Worm (Caenorhabditis elegans) whole organism, L3 larva: Measurements from ENCODE around the gene mls-1.
A peak's percentile ranks its signal among the peaks of the same experiment; 100 is the strongest.

ENCODE experiments used
- R02D3.7 ChIP-seq: fragments of 150-350 bp; optimal IDR thresholded peaks from 2 replicates; lab custom pipeline; 2014; ENCODE audit warnings: missing biosample characterization, missing genetic modification characterization
- ZK546.5 ChIP-seq: sonication (generic microtip); optimal IDR thresholded peaks from 2 replicates; lab custom pipeline; 2017; ENCODE audit warnings: missing biosample characterization, missing genetic modification characterization
- aly-2 ChIP-seq: fragments of 150-350 bp; optimal IDR thresholded peaks from 2 replicates; lab custom pipeline; 2014; ENCODE audit warnings: missing biosample characterization, missing genetic modification characterization
- ceh-28 ChIP-seq: fragments of 150-350 bp; optimal IDR thresholded peaks from 2 replicates; lab custom pipeline; 2014; ENCODE audit warnings: missing biosample characterization, missing genetic modification reagents, missing genetic modification characterization
- ceh-82 ChIP-seq: fragments of 150-350 bp; optimal IDR thresholded peaks from 2 replicates; lab custom pipeline; 2014; ENCODE audit warnings: missing biosample characterization, missing genetic modification characterization
- ceh-9 ChIP-seq: sonication (generic microtip); optimal IDR thresholded peaks from 2 replicates; lab custom pipeline; 2018; ENCODE audit warnings: missing biosample characterization, missing genetic modification characterization
- daf-12 ChIP-seq: fragments of 150-350 bp; optimal IDR thresholded peaks from 2 replicates; lab custom pipeline; 2014; ENCODE audit warnings: missing biosample characterization, missing genetic modification reagents, missing genetic modification characterization
- egl-27 ChIP-seq: sonication (generic microtip); optimal IDR thresholded peaks from 4 replicates; lab custom pipeline; 2017; ENCODE audit warnings: missing biosample characterization, missing genetic modification reagents, missing genetic modification characterization
- elt-1 ChIP-seq: fragments of 150-350 bp; optimal IDR thresholded peaks from 2 replicates; lab custom pipeline; 2014; ENCODE audit warnings: missing biosample characterization, missing genetic modification characterization
- elt-2 ChIP-seq: sonication (generic microtip); optimal IDR thresholded peaks from 2 replicates; lab custom pipeline; 2016; ENCODE audit warnings: missing genetic modification reagents, mild to moderate bottlenecking, missing genetic modification characterization, missing compliant biosample characterization
- fos-1 ChIP-seq: fragments of 150-350 bp; optimal IDR thresholded peaks from 2 replicates; lab custom pipeline; 2014; ENCODE audit warnings: missing biosample characterization, missing genetic modification characterization
- hmg-11 ChIP-seq: sonication (generic microtip); optimal IDR thresholded peaks from 2 replicates; lab custom pipeline; 2016; ENCODE audit warnings: missing genetic modification characterization, missing compliant biosample characterization
- jun-1 ChIP-seq: fragments of 150-350 bp; optimal IDR thresholded peaks from 2 replicates; lab custom pipeline; 2014; ENCODE audit warnings: missing biosample characterization, missing genetic modification reagents, missing genetic modification characterization
- lin-15B ChIP-seq: fragments of 150-350 bp; optimal IDR thresholded peaks from 2 replicates; lab custom pipeline; 2014; ENCODE audit warnings: missing biosample characterization, missing genetic modification characterization
- lin-39 ChIP-seq: fragments of 150-350 bp; optimal IDR thresholded peaks from 2 replicates; lab custom pipeline; 2018; ENCODE audit warnings: missing biosample characterization, missing genetic modification reagents, missing genetic modification characterization
- lsy-12 ChIP-seq: sonication (generic microtip); optimal IDR thresholded peaks from 2 replicates; lab custom pipeline; 2016; ENCODE audit warnings: mild to moderate bottlenecking, missing genetic modification characterization, missing compliant biosample characterization
- mml-1 ChIP-seq: fragments of 150-350 bp; sonication (generic microtip); optimal IDR thresholded peaks from 3 replicates; lab custom pipeline; 2014; ENCODE audit warnings: missing biosample characterization, missing genetic modification characterization
- nfya-1 ChIP-seq: sonication (generic microtip); optimal IDR thresholded peaks from 2 replicates; lab custom pipeline; 2017; ENCODE audit warnings: missing genetic modification characterization, mild to moderate bottlenecking, missing compliant biosample characterization, antibody characterized with exemption, moderate library complexity; ENCODE audit not compliant: insufficient read depth
- nhr-11 ChIP-seq: fragments of 150-350 bp; optimal IDR thresholded peaks from 2 replicates; lab custom pipeline; 2014; ENCODE audit warnings: missing biosample characterization, missing genetic modification characterization
- nhr-23 ChIP-seq: fragments of 150-350 bp; optimal IDR thresholded peaks from 2 replicates; lab custom pipeline; 2014; ENCODE audit warnings: missing biosample characterization, missing genetic modification reagents, missing genetic modification characterization
- nhr-237 ChIP-seq: fragments of 150-350 bp; optimal IDR thresholded peaks from 2 replicates; lab custom pipeline; 2014; ENCODE audit warnings: missing biosample characterization, missing genetic modification characterization
- nhr-25 ChIP-seq: sonication (generic microtip); optimal IDR thresholded peaks from 2 replicates; lab custom pipeline; 2017; ENCODE audit warnings: missing biosample characterization, missing genetic modification characterization
- nhr-28 ChIP-seq: fragments of 150-350 bp; optimal IDR thresholded peaks from 2 replicates; lab custom pipeline; 2014; ENCODE audit warnings: missing biosample characterization, missing genetic modification characterization
- nhr-43 ChIP-seq: sonication (generic microtip); optimal IDR thresholded peaks from 2 replicates; lab custom pipeline; 2016; ENCODE audit warnings: mild to moderate bottlenecking, missing genetic modification characterization, missing compliant biosample characterization; ENCODE audit not compliant: poor library complexity, severe bottlenecking
- nhr-67 ChIP-seq: fragments of 150-350 bp; optimal IDR thresholded peaks from 2 replicates; lab custom pipeline; 2014; ENCODE audit warnings: missing biosample characterization, missing genetic modification characterization
- pha-4 ChIP-seq: fragments of 150-350 bp; optimal IDR thresholded peaks from 2 replicates; lab custom pipeline; 2014; ENCODE audit warnings: missing biosample characterization, missing genetic modification reagents, missing genetic modification characterization
- pqm-1 ChIP-seq: fragments of 150-350 bp; optimal IDR thresholded peaks from 2 replicates; lab custom pipeline; 2017; ENCODE audit warnings: missing biosample characterization, missing genetic modification characterization, inconsistent platforms
- skn-1 ChIP-seq: fragments of 150-350 bp; optimal IDR thresholded peaks from 2 replicates; lab custom pipeline; 2014; ENCODE audit warnings: missing biosample characterization, missing genetic modification characterization
- snpc-4 ChIP-seq: fragments of 150-350 bp; optimal IDR thresholded peaks from 2 replicates; lab custom pipeline; 2014; ENCODE audit warnings: missing biosample characterization, missing genetic modification characterization
- tbx-2 ChIP-seq: sonication (generic microtip); optimal IDR thresholded peaks from 2 replicates; lab custom pipeline; 2016; ENCODE audit warnings: mild to moderate bottlenecking, missing genetic modification characterization, missing compliant biosample characterization
- unc-39 ChIP-seq: sonication (generic microtip); optimal IDR thresholded peaks from 4 replicates; lab custom pipeline; 2017; ENCODE audit warnings: missing biosample characterization, missing genetic modification characterization
- zag-1 ChIP-seq: fragments of 150-350 bp; optimal IDR thresholded peaks from 2 replicates; lab custom pipeline; 2014; ENCODE audit warnings: missing biosample characterization, missing genetic modification characterization
- ztf-11 ChIP-seq: fragments of 150-350 bp; optimal IDR thresholded peaks from 2 replicates; lab custom pipeline; 2014; ENCODE audit warnings: missing biosample characterization, missing genetic modification characterization

Gene mls-1

ce11 chrIII:7498346-7498745, 38.2 kb downstream of the mls-1 start (continued):
- peak; percentile 70 for TF ChIP-seq pha-4 (tag; lab: Kevin White, UChicago)
- peak; percentile 68 for TF ChIP-seq hmg-11 (tag; lab: Kevin White, UChicago)

DNA sequence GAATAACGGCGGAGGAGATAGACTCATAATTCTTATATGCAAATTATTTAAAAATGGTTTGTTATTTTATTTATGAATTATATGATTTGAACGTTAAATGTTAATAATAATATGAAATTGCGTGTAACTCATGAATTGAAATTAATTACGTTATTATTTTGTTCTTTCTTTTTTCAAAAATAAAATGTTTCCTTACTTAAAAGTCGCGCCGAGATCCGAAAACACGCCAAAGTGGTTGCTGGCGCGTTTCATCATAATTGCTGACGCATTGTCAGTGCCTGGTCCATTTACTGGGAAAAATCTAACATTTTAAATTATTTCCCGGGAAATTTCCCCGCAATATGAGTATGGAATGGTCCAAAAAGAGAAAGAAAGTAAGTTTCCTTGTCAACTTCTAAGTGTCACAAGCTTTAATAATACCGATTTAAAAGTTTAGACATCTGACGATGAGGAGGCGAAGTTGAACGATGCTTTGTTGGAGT, 39.3 kb downstream of the mls-1 start, which contains the start of the genes C07H6.9 and sap-140:
C07H6.9 (minus strand) TSS at position 51 of the 482 bp plus-strand sequence.
sap-140 (plus strand) TSS at position 318 of the 482 bp plus-strand sequence.
- TF ChIP-seq pha-4 (tag; lab: Kevin White, UChicago) (peak; percentile 88), R02D3.7 (peak; percentile 60), snpc-4 (tag; lab: Kevin White, UChicago) (peak; percentile 77), nhr-11 (tag; lab: Kevin White, UChicago) (no peak), hmg-11 (tag; lab: Kevin White, UChicago) (peak; percentile 73), jun-1 (peak; percentile 31), pqm-1 (tag; lab: Kevin White, UChicago) (peak; percentile 5), lin-15B (tag; lab: Kevin White, UChicago) (peak; percentile 88), tbx-2 (tag; lab: Kevin White, UChicago) (peak; percentile 51), nhr-25 (tag; lab: Kevin White, UChicago) (peak; percentile 53), lsy-12 (tag; lab: Kevin White, UChicago) (peak; percentile 16), ceh-9 (tag; lab: Kevin White, UChicago) (no peak), elt-1 (tag; lab: Kevin White, UChicago) (no peak), fos-1 (tag; lab: Kevin White, UChicago) (no peak), lin-39 (tag; lab: Kevin White, UChicago) (peak; percentile 36), zag-1 (tag; lab: Kevin White, UChicago) (no peak), nhr-43 (peak; percentile 56), nhr-237 (tag; lab: Kevin White, UChicago) (no peak), ZK546.5 (tag; lab: Kevin White, UChicago) (peak; percentile 8), ceh-28 (tag; lab: Kevin White, UChicago) (peak; percentile 13), egl-27 (tag; lab: Kevin White, UChicago) (no peak), ztf-11 (no peak), nhr-23 (tag; lab: Kevin White, UChicago) (peak; percentile 87), aly-2 (tag; lab: Kevin White, UChicago) (no peak), skn-1 (peak; percentile 6), nfya-1 (tag; lab: Kevin White, UChicago) (peak; percentile 84), elt-2 (tag; lab: Kevin White, UChicago) (peak; percentile 36)

DNA sequence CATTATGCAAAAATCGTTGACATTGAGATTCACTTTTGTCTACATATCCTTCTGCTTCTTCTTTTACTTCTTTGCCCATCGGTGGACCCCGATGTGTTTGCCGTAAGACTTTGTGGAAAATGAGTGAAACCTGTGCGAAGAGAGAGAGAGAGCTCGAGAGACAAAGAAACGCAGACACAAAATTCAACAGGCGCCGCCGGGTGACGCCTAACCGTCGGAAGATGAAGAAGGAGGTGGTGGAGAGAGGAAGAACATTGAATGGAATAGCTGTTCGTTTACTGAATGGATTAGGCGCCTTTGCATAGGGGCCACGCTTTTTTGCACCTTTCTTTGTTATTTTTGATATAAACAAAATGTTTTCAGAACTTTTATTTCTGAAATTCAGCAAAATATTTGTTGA, 46.8 kb downstream of the mls-1 start:
- TF ChIP-seq nhr-67 (tag; lab: Kevin White, UChicago): no peak
- no peak for TF ChIP-seq nhr-28 (tag; lab: Kevin White, UChicago)
- no peak for TF ChIP-seq mml-1
- no peak for TF ChIP-seq daf-12
- TF ChIP-seq ceh-82: no peak
- no peak for TF ChIP-seq unc-39 (tag; lab: Kevin White, UChicago)
- no peak for TF ChIP-seq nhr-237 (tag; lab: Kevin White, UChicago)

- TF ChIP-seq tbx-2 (tag; lab: Kevin White, UChicago): no peak
- TF ChIP-seq nhr-23 (tag; lab: Kevin White, UChicago): no peak
- TF ChIP-seq elt-2 (tag; lab: Kevin White, UChicago): peak; percentile 25
- TF ChIP-seq pqm-1 (tag; lab: Kevin White, UChicago): peak; percentile 43
- TF ChIP-seq, all 47 proteins: peak for 2
Measured at ce11 chrIII:7508128-7508635, 48.0 kb downstream of the mls-1 start, which contains the start of gene cls-1. Gene cls-1 (plus strand): TSS chrIII:7508178.
